Worm (Caenorhabditis elegans): Measurements from ENCODE around the gene clc-33.

DNA sequence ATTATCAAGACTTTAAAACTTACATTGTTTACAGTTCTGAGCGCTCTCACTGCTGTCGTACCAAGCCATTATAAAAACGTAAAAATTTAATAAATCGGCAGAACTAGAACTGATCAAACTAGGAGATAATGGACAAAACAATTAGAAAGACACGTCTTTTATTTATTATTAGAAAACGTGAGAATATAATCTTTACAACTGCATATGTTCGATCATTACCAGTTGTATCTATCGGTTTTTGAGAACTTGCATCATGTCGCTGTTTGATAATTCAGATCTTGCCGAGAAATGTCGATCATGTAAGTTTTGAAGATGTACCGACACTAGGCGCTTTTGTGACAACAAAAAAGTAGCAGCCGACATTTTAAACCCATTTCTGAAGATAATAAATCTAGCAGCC, 5.4 kb downstream of the clc-33 start, which contains the start of gene F28A10.7:
- TF ChIP-seq F57C9.4 (tag; optimal IDR thresholded peaks at IDR 0.05): no peak
- no peak for TF ChIP-seq ceh-79 (tag; optimal IDR thresholded peaks at IDR 0.05)
